Worm (Caenorhabditis elegans): Measurements from ENCODE around the gene C55A6.7.

Gene C55A6.7

DNA sequence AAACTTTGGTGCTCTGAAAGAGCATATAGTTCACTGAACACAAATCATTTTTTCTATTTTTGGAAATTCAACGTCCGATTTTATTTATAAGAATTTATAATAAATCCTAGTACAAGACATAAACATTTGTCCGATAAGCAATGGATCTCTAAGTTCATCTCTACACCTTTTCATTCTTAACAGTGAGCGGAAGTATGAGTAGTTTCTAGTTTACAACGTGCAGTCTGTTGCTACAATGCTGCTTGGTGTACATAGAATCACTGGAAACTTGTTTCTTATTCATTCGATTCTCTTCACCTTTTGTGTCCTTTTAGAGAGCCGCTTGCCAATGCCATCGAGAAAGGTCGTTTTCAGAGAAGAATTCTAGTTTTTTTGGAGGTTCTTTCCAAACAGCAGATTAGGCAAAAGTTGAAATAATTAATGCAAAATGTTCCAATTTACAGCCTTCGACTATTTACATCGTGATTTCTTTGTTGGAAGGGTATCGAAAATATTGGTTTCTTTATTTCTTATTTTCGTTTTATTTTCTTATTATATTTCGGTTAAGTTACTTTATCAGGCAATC, 6.7 kb upstream of the C55A6.7 start:
- TF ChIP-seq unc-55 (GFP tag; optimal IDR thresholded peaks at IDR 0.05) (no peak), ceh-19 (GFP tag; optimal IDR thresholded peaks at IDR 0.05) (no peak), fax-1 (tag; optimal IDR thresholded peaks at IDR 0.05) (no peak), unc-3 (GFP tag; conservative IDR thresholded peaks at IDR 0.05) (no peak), unc-3 (tag; optimal IDR thresholded peaks at IDR 0.05) (no peak), ceh-2 (tag; optimal IDR thresholded peaks at IDR 0.05) (no peak), fkh-6 (tag; optimal IDR thresholded peaks at IDR 0.05) (no peak), ceh-24 (tag; optimal IDR thresholded peaks at IDR 0.05) (no peak), pax-1 (tag; optimal IDR thresholded peaks at IDR 0.05) (no peak)

DNA sequence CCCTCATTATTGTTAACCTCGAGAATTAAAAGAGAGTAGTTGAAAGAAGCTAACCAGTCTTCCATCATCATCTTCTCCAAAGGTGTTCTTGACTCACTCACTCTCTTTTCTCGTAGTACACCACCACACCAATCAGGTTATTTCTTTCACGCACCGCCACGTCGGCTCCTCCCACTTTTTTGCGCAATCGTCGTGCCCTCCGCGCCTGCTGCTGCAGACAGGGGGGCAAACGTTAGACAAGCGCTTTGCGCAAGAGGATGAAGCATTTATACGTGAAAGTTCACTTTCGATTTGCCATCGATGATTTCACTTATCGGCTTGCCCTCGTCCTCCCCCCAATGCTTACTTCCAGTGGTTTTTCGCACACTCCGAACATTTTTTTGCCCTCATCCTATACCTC, 5.0 kb upstream of the C55A6.7 start:
- TF ChIP-seq pag-3 (tag; optimal IDR thresholded peaks at IDR 0.05; ENCODE audit: borderline replicate concordance) (no peak), nfya-1 (tag; optimal IDR thresholded peaks at IDR 0.05) (peak; percentile 59)

DNA sequence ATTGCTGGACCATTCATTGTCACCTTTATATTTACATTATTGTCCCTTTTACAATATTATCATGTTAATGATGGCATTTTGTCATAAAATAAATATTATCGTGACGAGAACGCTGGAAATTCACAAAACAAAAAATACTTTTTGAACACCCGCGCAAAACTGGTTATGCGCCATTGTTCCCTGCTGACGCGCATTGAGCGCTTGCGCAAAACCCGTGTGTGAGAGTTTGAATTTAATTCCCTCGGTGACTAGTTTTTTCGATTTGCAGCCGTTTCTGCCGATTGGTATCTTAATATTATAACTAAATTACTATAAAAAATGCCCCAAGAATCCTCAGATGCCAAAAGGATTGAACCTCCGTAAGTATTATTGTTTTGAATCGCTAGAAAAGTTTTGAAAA, 1.1 kb upstream of the C55A6.7 start, which contains the start of gene pafo-1:
TSS of gene pafo-1 (plus strand) at position 256 of the 400 bp plus-strand sequence.
- TF ChIP-seq ceh-48 (tag; optimal IDR thresholded peaks at IDR 0.05) (peak; percentile 33), syd-9 (tag; optimal IDR thresholded peaks at IDR 0.05) (no peak), ceh-34 (tag; optimal IDR thresholded peaks at IDR 0.05) (no peak), eyg-1 (tag; optimal IDR thresholded peaks at IDR 0.05) (no peak), ceh-9 (tag; optimal IDR thresholded peaks at IDR 0.05) (no peak), nhr-11 (tag; optimal IDR thresholded peaks at IDR 0.05) (no peak), F13H6.1 (tag; optimal IDR thresholded peaks at IDR 0.05) (no peak), ama-1 (optimal IDR thresholded peaks at IDR 0.05) (no peak), ceh-2 (tag; optimal IDR thresholded peaks at IDR 0.05) (no peak), ceh-14 (tag; optimal IDR thresholded peaks at IDR 0.05) (peak; percentile 36), odd-2 (tag; optimal IDR thresholded peaks at IDR 0.05) (no peak), lim-6 (tag; optimal IDR thresholded peaks at IDR 0.05) (no peak), elt-2 (tag; optimal IDR thresholded peaks at IDR 0.05) (peak; percentile 74), hlh-8 (tag; optimal IDR thresholded peaks at IDR 0.05) (no peak), ceh-19 (GFP tag; optimal IDR thresholded peaks at IDR 0.05) (no peak), ceh-6 (GFP tag; optimal IDR thresholded peaks at IDR 0.05) (no peak), hlh-15 (tag; optimal IDR thresholded peaks at IDR 0.05) (no peak), fax-1 (tag; optimal IDR thresholded peaks at IDR 0.05) (no peak), ceh-45 (GFP tag; IDR thresholded peaks at IDR 0.05) (no peak), T23F11.4 (GFP tag; optimal IDR thresholded peaks at IDR 0.05) (no peak), unc-86 (tag; optimal IDR thresholded peaks at IDR 0.05) (peak; percentile 52), sox-4 (tag; optimal IDR thresholded peaks at IDR 0.05) (peak; percentile 34), pha-4 (tag; optimal IDR thresholded peaks at IDR 0.05) (no peak), pros-1 (tag; optimal IDR thresholded peaks at IDR 0.05) (no peak), che-1 (tag; optimal IDR thresholded peaks at IDR 0.05) (peak; percentile 63), ztf-16 (tag; optimal IDR thresholded peaks at IDR 0.05) (peak; percentile 57), ref-2 (tag; optimal IDR thresholded peaks at IDR 0.05) (no peak), pax-1 (tag; optimal IDR thresholded peaks at IDR 0.05) (no peak), ets-4 (tag; optimal IDR thresholded peaks at IDR 0.05) (peak; percentile 9), tbx-2 (tag; optimal IDR thresholded peaks at IDR 0.05) (peak; percentile 57), elt-4 (tag; optimal IDR thresholded peaks at IDR 0.05) (no peak), ahr-1 (tag; optimal IDR thresholded peaks at IDR 0.05) (no peak), npax-4 (tag; optimal IDR thresholded peaks at IDR 0.05) (no peak), unc-3 (GFP tag; conservative IDR thresholded peaks at IDR 0.05) (peak; percentile 50; the same call in 1 of the 2 replicates), unc-3 (tag; optimal IDR thresholded peaks at IDR 0.05) (peak; percentile 49), hlh-6 (tag; optimal IDR thresholded peaks at IDR 0.05) (no peak), zip-5 (tag; optimal IDR thresholded peaks at IDR 0.05) (peak; percentile 9), unc-55 (GFP tag; optimal IDR thresholded peaks at IDR 0.05) (peak; percentile 53), pqm-1 (tag; optimal IDR thresholded peaks at IDR 0.05) (no peak), hlh-30 (tag; optimal IDR thresholded peaks at IDR 0.05; ENCODE audit: insufficient read depth) (peak; percentile 29), dmd-4 (tag; optimal IDR thresholded peaks at IDR 0.05; ENCODE audit: borderline replicate concordance) (no peak), K09A11.1 (tag; optimal IDR thresholded peaks at IDR 0.05; ENCODE audit: insufficient read depth) (peak; percentile 33), ceh-18 (tag; optimal IDR thresholded peaks at IDR 0.05) (peak; percentile 30), tbx-7 (tag; optimal IDR thresholded peaks at IDR 0.05) (peak; percentile 16), nfya-1 (tag; optimal IDR thresholded peaks at IDR 0.05) (peak; percentile 73)

Measured in whole organism, late embryonic.